Worm (Caenorhabditis elegans): ENCODE results near the gene F53B3.6.

Gene F53B3.6

ce11 chrX:2874598-2874997 is 10.6 kb downstream of the F53B3.6 start:
- TF ChIP-seq F44E2.7 (GFP tag; IDR thresholded peaks at IDR 0.05), result no peak
- no peak for TF ChIP-seq lin-1 (GFP tag; IDR thresholded peaks at IDR 0.05)
- TF ChIP-seq F10B5.3 (tag; optimal IDR thresholded peaks at IDR 0.05), result no peak
- no peak for TF ChIP-seq hlh-11 (tag; optimal IDR thresholded peaks at IDR 0.05)
- no peak for TF ChIP-seq zip-11 (GFP tag; IDR thresholded peaks at IDR 0.05)
- TF ChIP-seq unc-39 (tag; optimal IDR thresholded peaks at IDR 0.05), result no peak
- TF ChIP-seq nhr-42 (GFP tag; IDR thresholded peaks at IDR 0.05), result no peak
- no peak for TF ChIP-seq lin-15B (tag; optimal IDR thresholded peaks at IDR 0.05)
- no peak for TF ChIP-seq egl-27 (tag; optimal IDR thresholded peaks at IDR 0.05)
- no peak for TF ChIP-seq nhr-237 (tag; optimal IDR thresholded peaks at IDR 0.05)
- no peak for TF ChIP-seq fos-1 (tag; optimal IDR thresholded peaks at IDR 0.05)
- no peak for TF ChIP-seq daf-16 (GFP tag; optimal IDR thresholded peaks at IDR 0.05)
- no peak for TF ChIP-seq daf-16 (tag; optimal IDR thresholded peaks at IDR 0.05)
- no peak for TF ChIP-seq D1046.2 (GFP tag; IDR thresholded peaks at IDR 0.05)
- no peak for TF ChIP-seq nhr-76 (tag; optimal IDR thresholded peaks at IDR 0.05)
- no peak for TF ChIP-seq mxl-2 (GFP tag; conservative IDR thresholded peaks at IDR 0.05)
- no peak for TF ChIP-seq lin-29 (GFP tag; IDR thresholded peaks at IDR 0.05)

DNA sequence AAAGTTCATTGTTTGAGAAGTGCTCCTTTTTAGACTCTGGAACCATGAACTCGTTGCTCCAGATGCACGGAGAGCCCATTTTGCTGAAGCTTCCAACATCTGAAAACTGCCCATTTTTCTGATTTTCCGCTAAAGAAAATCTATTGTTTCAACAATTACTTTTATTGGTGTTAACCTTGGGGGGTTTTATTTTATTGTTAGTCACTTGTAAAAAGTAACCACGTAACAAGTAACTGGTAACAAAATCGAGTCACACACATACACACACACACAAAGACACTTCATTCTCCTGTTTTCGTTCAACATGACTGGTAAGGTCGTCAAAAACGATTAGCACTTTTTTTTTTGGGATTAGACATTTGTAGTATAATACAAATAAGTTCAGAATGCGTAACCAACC is 13.4 kb downstream of the F53B3.6 start:
- TF ChIP-seq duxl-1 (tag; optimal IDR thresholded peaks at IDR 0.05; ENCODE audit: poor library complexity) (no peak), lin-15B (tag; optimal IDR thresholded peaks at IDR 0.05) (no peak), rbr-2 (tag; optimal IDR thresholded peaks at IDR 0.05) (no peak), mxl-3 (GFP tag; optimal IDR thresholded peaks at IDR 0.05) (no peak), nhr-6 (tag; optimal IDR thresholded peaks at IDR 0.05) (no peak), fkh-10 (GFP tag; optimal IDR thresholded peaks at IDR 0.05) (no peak), hlh-11 (tag; optimal IDR thresholded peaks at IDR 0.05) (no peak), zip-2 (tag; optimal IDR thresholded peaks at IDR 0.05) (no peak), nhr-25 (tag; optimal IDR thresholded peaks at IDR 0.05; ENCODE audit: borderline replicate concordance, insufficient read depth) (peak; percentile 35), nhr-48 (tag; optimal IDR thresholded peaks at IDR 0.05) (no peak), mxl-2 (GFP tag; conservative IDR thresholded peaks at IDR 0.05) (no peak), arid-1 (GFP tag; conservative IDR thresholded peaks at IDR 0.05) (no peak), spr-1 (tag; optimal IDR thresholded peaks at IDR 0.05) (no peak), ama-1 (optimal IDR thresholded peaks at IDR 0.05) (no peak), unc-62 (GFP tag; optimal IDR thresholded peaks at IDR 0.05 in 1 of 2) (peak in 1 of 2 experiments; percentile 54), unc-62 (tag; optimal IDR thresholded peaks at IDR 0.05) (no peak), snpc-1.2 (GFP tag; IDR thresholded peaks at IDR 0.05) (no peak), nhr-42 (GFP tag; IDR thresholded peaks at IDR 0.05) (no peak)

- no peak for TF ChIP-seq lim-7 (GFP tag; IDR thresholded peaks at IDR 0.05)
- peak in 1 of 2 experiments; percentile 87 for TF ChIP-seq unc-62 (GFP tag; optimal IDR thresholded peaks at IDR 0.05 in 1 of 2)
- TF ChIP-seq unc-62 (tag; optimal IDR thresholded peaks at IDR 0.05), result no peak
- no peak for TF ChIP-seq lsy-2 (tag; optimal IDR thresholded peaks at IDR 0.05)
- no peak for TF ChIP-seq php-3 (GFP tag; IDR thresholded peaks at IDR 0.05)
- TF ChIP-seq lir-3 (tag; optimal IDR thresholded peaks at IDR 0.05), result no peak
- no peak for TF ChIP-seq ceh-20 (GFP tag; IDR thresholded peaks at IDR 0.05)
- no peak for TF ChIP-seq fkh-10 (GFP tag; optimal IDR thresholded peaks at IDR 0.05)
- no peak for TF ChIP-seq lin-39 (tag; optimal IDR thresholded peaks at IDR 0.05)
- TF ChIP-seq T26A8.4 (GFP tag; IDR thresholded peaks at IDR 0.05), result no peak
- TF ChIP-seq F44E2.7 (GFP tag; IDR thresholded peaks at IDR 0.05), result no peak
- TF ChIP-seq nhr-41 (GFP tag; IDR thresholded peaks at IDR 0.05), result no peak
- TF ChIP-seq lin-13 (GFP tag; optimal IDR thresholded peaks at IDR 0.05), result no peak
- TF ChIP-seq R02D3.7 (tag; optimal IDR thresholded peaks at IDR 0.05), result no peak
- TF ChIP-seq snpc-1.2 (GFP tag; IDR thresholded peaks at IDR 0.05), result no peak
- TF ChIP-seq egl-27 (tag; optimal IDR thresholded peaks at IDR 0.05), result no peak
- no peak for TF ChIP-seq daf-8 (GFP tag; IDR thresholded peaks at IDR 0.05)
- no peak for TF ChIP-seq Y5F2A.4 (GFP tag; optimal IDR thresholded peaks at IDR 0.05)
- TF ChIP-seq nhr-237 (tag; optimal IDR thresholded peaks at IDR 0.05), result no peak
- TF ChIP-seq set-16 (GFP tag; IDR thresholded peaks at IDR 0.05), result peak; percentile 80
- no peak for TF ChIP-seq ctbp-1 (GFP tag; IDR thresholded peaks at IDR 0.05)
- no peak for TF ChIP-seq dmd-8 (GFP tag; IDR thresholded peaks at IDR 0.05)
- TF ChIP-seq nhr-42 (GFP tag; IDR thresholded peaks at IDR 0.05), result no peak
- no peak for TF ChIP-seq ZK337.2 (GFP tag; IDR thresholded peaks at IDR 0.05)
- TF ChIP-seq ceh-28 (tag; optimal IDR thresholded peaks at IDR 0.05), result no peak
- no peak for TF ChIP-seq zfp-2 (tag; optimal IDR thresholded peaks at IDR 0.05)
Observed at ce11 chrX:2879529-2880265, 15.7 kb downstream of the F53B3.6 start, which contains the start of gene F53B3.5. Gene F53B3.5, minus strand, starts transcription at chrX:2879579.
